Fruit fly (Drosophila melanogaster): ENCODE data around the gene mael.

dm6 chr3L:22699133-22699532 is 21.9 kb upstream of the mael start, which contains the start of gene CG45116:
- TF ChIP-seq CG30020 (tag; optimal IDR thresholded peaks at IDR 0.05) (no peak), Neu2 (GFP tag; optimal IDR thresholded peaks at IDR 0.05; ENCODE audit: borderline replicate concordance) (no peak), CG18599 (GFP tag; optimal IDR thresholded peaks at IDR 0.05) (no peak), Fer3 (tag; optimal IDR thresholded peaks at IDR 0.05) (no peak), sug (tag; optimal IDR thresholded peaks at IDR 0.05) (no peak)

Data from whole organism, embryonic.